Worm (Caenorhabditis elegans) whole organism, L1 larva: Measurements from ENCODE around the gene ZK1236.1.

Experiments used
- C16A3.4 ChIP-seq: fragments of 150-350 bp; optimal IDR thresholded peaks from 2 replicates; lab custom pipeline; 2014; ENCODE audit warnings: missing biosample characterization, missing genetic modification characterization
- C34B4.2 ChIP-seq: sonication (generic microtip); optimal IDR thresholded peaks from 2 replicates; lab custom pipeline; 2017; ENCODE audit warnings: mild to moderate bottlenecking, missing genetic modification characterization, missing compliant biosample characterization
- F16B12.6 ChIP-seq: fragments of 150-350 bp; optimal IDR thresholded peaks from 2 replicates; lab custom pipeline; 2014; ENCODE audit warnings: missing biosample characterization, missing genetic modification characterization
- Y116A8C.19 ChIP-seq: sonication (generic microtip); optimal IDR thresholded peaks from 2 replicates; lab custom pipeline; 2016; ENCODE audit warnings: missing compliant biosample characterization, missing genetic modification characterization, borderline replicate concordance
- aly-2 ChIP-seq: fragments of 150-350 bp; optimal IDR thresholded peaks from 2 replicates; lab custom pipeline; 2014; ENCODE audit warnings: missing biosample characterization, missing genetic modification characterization
- ama-1 ChIP-seq: fragments of 150-350 bp; optimal IDR thresholded peaks from 2 replicates; lab custom pipeline; 2014
- ceh-8 ChIP-seq: fragments of 200-800 bp; sonication (Bioruptor generic); optimal IDR thresholded peaks from 2 replicates; lab custom pipeline; 2018; ENCODE audit warnings: mild to moderate bottlenecking, missing genetic modification characterization, moderate library complexity, missing compliant biosample characterization
- ceh-88 ChIP-seq: fragments of 200-800 bp; sonication (Bioruptor generic); IDR thresholded peaks from 2 replicates; pipeline ENCODE4 v1.3.6; 2022; ENCODE audit warnings: missing genetic modification characterization, missing compliant biosample characterization
- ces-1 ChIP-seq: fragments of 150-350 bp; optimal IDR thresholded peaks from 2 replicates; lab custom pipeline; 2014; ENCODE audit warnings: missing biosample characterization, missing genetic modification reagents, missing genetic modification characterization
- dpl-1 ChIP-seq, 3 experiments: fragments of 150-350 bp in 2 of 3; sonication (generic microtip) in 1 of 3; optimal IDR thresholded peaks; 2 replicates each; lab custom pipeline; 2014 to 2017; ENCODE audit warnings: missing biosample characterization in 3 of 3, missing genetic modification characterization in 3 of 3, missing genetic modification reagents in 3 of 3
- efl-1 ChIP-seq, 4 experiments: fragments of 150-350 bp; optimal IDR thresholded peaks in 3 of 4; peaks in 1 of 4; 1 replicate in 1 of 4; 2 replicates in 3 of 4; lab custom pipeline; 2014; ENCODE audit warnings: missing biosample characterization in 2 of 4, missing genetic modification characterization in 2 of 4, missing genetic modification reagents in 2 of 4
- egl-13 ChIP-seq: sonication (generic microtip); optimal IDR thresholded peaks from 2 replicates; lab custom pipeline; 2016; ENCODE audit warnings: missing genotype, missing genetic modification reagents, missing genetic modification characterization, missing compliant biosample characterization
- elt-2 ChIP-seq: sonication (generic microtip); optimal IDR thresholded peaks from 2 replicates; lab custom pipeline; 2016; ENCODE audit warnings: missing genetic modification characterization, mild to moderate bottlenecking, inconsistent platforms, missing compliant biosample characterization, missing genetic modification reagents
- elt-3 ChIP-seq, 6 experiments: fragments of 150-350 bp in 1 of 6; sonication (generic microtip); optimal IDR thresholded peaks; 2 replicates each; lab custom pipeline; 2017 to 2018; ENCODE audit warnings: missing biosample characterization in 6 of 6, missing genetic modification characterization in 6 of 6, inconsistent platforms in 1 of 6
- ets-5 ChIP-seq: fragments of 200-800 bp; sonication (Bioruptor generic); IDR thresholded peaks from 2 replicates; pipeline ENCODE4 v1.3.6; 2022; ENCODE audit warnings: missing genetic modification characterization, missing compliant biosample characterization
- fkh-10 ChIP-seq: sonication (generic microtip); optimal IDR thresholded peaks from 2 replicates; lab custom pipeline; 2017; ENCODE audit warnings: missing biosample characterization, missing genetic modification reagents, missing genetic modification characterization
- fkh-4 ChIP-seq: sonication (generic microtip); optimal IDR thresholded peaks from 2 replicates; lab custom pipeline; 2016; ENCODE audit warnings: missing compliant biosample characterization, missing genetic modification characterization, borderline replicate concordance
- fkh-8 ChIP-seq: sonication (generic microtip); optimal IDR thresholded peaks from 2 replicates; lab custom pipeline; 2016; ENCODE audit warnings: mild to moderate bottlenecking, missing genetic modification characterization, missing compliant biosample characterization
- fos-1 ChIP-seq: fragments of 150-350 bp; optimal IDR thresholded peaks from 2 replicates; lab custom pipeline; 2014; ENCODE audit warnings: missing biosample characterization, missing genetic modification characterization
- grh-1 ChIP-seq: fragments of 200-800 bp; sonication (Bioruptor generic); IDR thresholded peaks from 2 replicates; pipeline ENCODE4 v1.3.6; 2022; ENCODE audit warnings: missing genetic modification reagents, missing genetic modification characterization, missing compliant biosample characterization
- hlh-4 ChIP-seq: sonication (generic microtip); optimal IDR thresholded peaks from 2 replicates; lab custom pipeline; 2016; ENCODE audit warnings: mild to moderate bottlenecking, missing genetic modification characterization, missing compliant biosample characterization
- hpl-2 ChIP-seq: fragments of 150-350 bp; optimal IDR thresholded peaks from 2 replicates; lab custom pipeline; 2014; ENCODE audit warnings: missing biosample characterization, missing genetic modification reagents, missing genetic modification characterization
- irx-1 ChIP-seq: sonication (generic microtip); optimal IDR thresholded peaks from 2 replicates; lab custom pipeline; 2016; ENCODE audit warnings: missing genetic modification characterization, missing compliant biosample characterization
- jun-1 ChIP-seq: fragments of 150-350 bp; optimal IDR thresholded peaks from 2 replicates; lab custom pipeline; 2014; ENCODE audit warnings: missing biosample characterization, missing genetic modification reagents, missing genetic modification characterization
- lin-15B ChIP-seq: fragments of 150-350 bp; sonication (generic microtip); optimal IDR thresholded peaks from 3 replicates; lab custom pipeline; 2014; ENCODE audit warnings: missing biosample characterization, missing genetic modification characterization
- lin-35 ChIP-seq, 2 experiments: fragments of 150-350 bp; optimal IDR thresholded peaks; 2 replicates each; lab custom pipeline; 2014; ENCODE audit warnings: missing biosample characterization in 2 of 2, missing genetic modification characterization in 2 of 2, missing genetic modification reagents in 2 of 2
- lin-39 ChIP-seq: fragments of 150-350 bp; optimal IDR thresholded peaks from 2 replicates; lab custom pipeline; 2014; ENCODE audit warnings: missing biosample characterization, missing genetic modification reagents, missing genetic modification characterization
- lir-3 ChIP-seq: sonication (generic microtip); optimal IDR thresholded peaks from 2 replicates; lab custom pipeline; 2016; ENCODE audit warnings: mild to moderate bottlenecking, missing genetic modification characterization, moderate library complexity, missing compliant biosample characterization; ENCODE audit not compliant: poor library complexity
- lsy-2 ChIP-seq, 2 experiments: fragments of 150-350 bp; optimal IDR thresholded peaks; 2 replicates each; lab custom pipeline; 2014; ENCODE audit warnings: missing biosample characterization in 2 of 2, missing genetic modification characterization in 2 of 2
- mab-9 ChIP-seq: fragments of 200-800 bp; sonication (Bioruptor generic); IDR thresholded peaks from 2 replicates; pipeline ENCODE4 v1.3.6; 2022; ENCODE audit warnings: missing genetic modification reagents, missing genetic modification characterization, missing compliant biosample characterization
- mdl-1 ChIP-seq, 2 experiments: fragments of 150-350 bp; optimal IDR thresholded peaks; 2 replicates each; lab custom pipeline; 2014 to 2017; ENCODE audit warnings: missing biosample characterization in 2 of 2, missing genetic modification characterization in 2 of 2, inconsistent platforms in 1 of 2
- mep-1 ChIP-seq: fragments of 150-350 bp; optimal IDR thresholded peaks from 2 replicates; lab custom pipeline; 2014; ENCODE audit warnings: missing biosample characterization, missing genetic modification characterization
- nhr-11 ChIP-seq: fragments of 150-350 bp; optimal IDR thresholded peaks from 2 replicates; lab custom pipeline; 2014; ENCODE audit warnings: missing biosample characterization, missing genetic modification characterization
- nhr-237 ChIP-seq: fragments of 150-350 bp; optimal IDR thresholded peaks from 2 replicates; lab custom pipeline; 2014; ENCODE audit warnings: missing biosample characterization, missing genetic modification characterization
- nhr-47 ChIP-seq: sonication (generic microtip); optimal IDR thresholded peaks from 2 replicates; lab custom pipeline; 2016; ENCODE audit warnings: mild to moderate bottlenecking, missing genetic modification characterization, moderate library complexity, missing compliant biosample characterization
- nhr-71 ChIP-seq: sonication (generic microtip); optimal IDR thresholded peaks from 2 replicates; lab custom pipeline; 2016; ENCODE audit warnings: mild to moderate bottlenecking, missing genetic modification characterization, moderate library complexity, missing compliant biosample characterization
- nhr-90 ChIP-seq: sonication (generic microtip); optimal IDR thresholded peaks from 2 replicates; lab custom pipeline; 2016; ENCODE audit warnings: mild to moderate bottlenecking, missing genetic modification characterization, missing compliant biosample characterization; ENCODE audit not compliant: poor library complexity
- pqm-1 ChIP-seq: sonication (generic microtip); optimal IDR thresholded peaks from 3 replicates; lab custom pipeline; 2017; ENCODE audit warnings: missing biosample characterization, missing genetic modification characterization
- sptf-1 ChIP-seq: fragments of 150-350 bp; optimal IDR thresholded peaks from 2 replicates; lab custom pipeline; 2014; ENCODE audit warnings: missing biosample characterization, missing genetic modification characterization
- xbp-1 ChIP-seq: sonication (generic microtip); optimal IDR thresholded peaks from 2 replicates; lab custom pipeline; 2016; ENCODE audit warnings: missing genetic modification characterization, missing compliant biosample characterization
- zag-1 ChIP-seq: fragments of 150-350 bp; optimal IDR thresholded peaks from 2 replicates; lab custom pipeline; 2014; ENCODE audit warnings: missing biosample characterization, missing genetic modification characterization
- zip-4 ChIP-seq: fragments of 200-800 bp; sonication (Bioruptor generic); optimal IDR thresholded peaks from 2 replicates; lab custom pipeline; 2018; ENCODE audit warnings: mild to moderate bottlenecking, missing genetic modification characterization, moderate library complexity, missing compliant biosample characterization

ZK1236.1 gene

DNA sequence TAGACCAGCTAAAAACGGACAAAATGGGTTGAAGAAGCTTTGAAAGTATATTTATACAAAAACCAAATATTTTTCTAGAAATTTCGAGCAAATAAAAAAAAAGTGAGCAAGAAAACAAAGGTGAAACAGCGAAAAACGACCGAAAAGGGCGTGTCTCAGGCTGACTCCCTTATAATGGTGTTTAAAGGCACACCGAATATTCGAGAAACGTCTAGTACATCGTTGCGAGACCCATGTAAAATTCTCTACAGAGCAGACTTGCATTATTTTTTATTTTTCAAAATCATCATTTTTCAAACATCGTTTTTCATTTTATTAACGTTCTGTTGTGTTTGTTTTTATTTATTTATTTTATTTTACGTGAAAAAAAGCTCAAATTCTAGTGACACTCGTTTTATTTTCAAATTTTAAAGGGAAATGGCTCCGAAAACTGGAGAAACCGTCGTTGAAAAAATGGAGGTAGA, 17.9 kb downstream of the ZK1236.1 start, which contains the start of gene rpn-3 (continued):
- peak; percentile 53 for TF ChIP-seq pqm-1 (tag; lab: Kevin White, UChicago)
- peak in 5 of 6 experiments; percentile 27 to 95 (median 90) for TF ChIP-seq elt-3 (tag; optimal IDR thresholded peaks at IDR 0.05; lab: Kevin White, UChicago)
- TF ChIP-seq ceh-8 (GFP tag; lab: Kevin White, UChicago): peak; percentile 85
- no peak for TF ChIP-seq sptf-1 (tag; lab: Kevin White, UChicago)
- peak; percentile 93 for TF ChIP-seq jun-1 (tag; lab: Kevin White, UChicago)
- peak; percentile 99 for TF ChIP-seq mep-1
- peak; percentile 96 for TF ChIP-seq mab-9 (GFP tag; lab: Robert Waterston, UW)
- TF ChIP-seq ceh-88: peak; percentile 90
- TF ChIP-seq dpl-1 (GFP tag; optimal IDR thresholded peaks at IDR 0.05; lab: Kevin White, UChicago): peak; percentile 87 to 89 (median 89)
- peak; percentile 77 for TF ChIP-seq ama-1
- peak; percentile 67 for TF ChIP-seq hpl-2 (GFP tag; lab: Kevin White, UChicago)
- TF ChIP-seq egl-13 (tag; lab: Kevin White, UChicago): peak; percentile 95
- TF ChIP-seq lin-15B (tag; lab: Kevin White, UChicago): peak; percentile 96
- no peak for TF ChIP-seq Y116A8C.19 (tag; lab: Kevin White, UChicago)
- peak; percentile 99 for TF ChIP-seq C16A3.4 (tag; lab: Kevin White, UChicago)
- TF ChIP-seq hlh-4 (tag; lab: Kevin White, UChicago): no peak
- peak; percentile 63 for TF ChIP-seq zag-1 (tag; lab: Kevin White, UChicago)
- peak; percentile 93 to 95 for TF ChIP-seq efl-1 (optimal IDR thresholded peaks at IDR 0.05; lab: Kevin White, UChicago)
- peak; percentile 87 to 98 for TF ChIP-seq efl-1 (GFP tag; optimal IDR thresholded peaks at IDR 0.05 in 1 of 2; lab: Kevin White, UChicago)
- TF ChIP-seq C34B4.2 (tag; lab: Kevin White, UChicago): no peak
- TF ChIP-seq ces-1 (GFP tag; lab: Kevin White, UChicago): no peak
- peak; percentile 89 for TF ChIP-seq zip-4
- TF ChIP-seq xbp-1 (tag; lab: Kevin White, UChicago): peak; percentile 96
- peak; percentile 95 for TF ChIP-seq lin-39 (tag; lab: Kevin White, UChicago)
- peak; percentile 75 for TF ChIP-seq elt-2 (tag; lab: Kevin White, UChicago)
- peak; percentile 91 for TF ChIP-seq grh-1 (GFP tag; lab: Robert Waterston, UW)
- TF ChIP-seq lir-3 (tag; lab: Kevin White, UChicago): peak; percentile 82
- TF ChIP-seq mdl-1 (tag; optimal IDR thresholded peaks at IDR 0.05; lab: Kevin White, UChicago): peak in 1 of 2 experiments; percentile 85
- peak; percentile 98 for TF ChIP-seq nhr-71 (tag; lab: Kevin White, UChicago)
- peak; percentile 89 for TF ChIP-seq fkh-10 (GFP tag; lab: Kevin White, UChicago)
- peak; percentile 93 for TF ChIP-seq nhr-11
- TF ChIP-seq fkh-4 (tag; lab: Kevin White, UChicago): peak; percentile 64
- TF ChIP-seq, all 84 proteins: peak for 69

- no peak for TF ChIP-seq nhr-237 (tag; lab: Kevin White, UChicago)
- peak; percentile 45 for TF ChIP-seq F16B12.6 (tag; lab: Kevin White, UChicago)
- TF ChIP-seq mep-1: peak; percentile 10
- no peak for TF ChIP-seq fos-1
- peak in 1 of 3 experiments; percentile 10 for TF ChIP-seq dpl-1 (GFP tag; optimal IDR thresholded peaks at IDR 0.05; lab: Kevin White, UChicago)
- TF ChIP-seq lsy-2 (tag; optimal IDR thresholded peaks at IDR 0.05; lab: Kevin White, UChicago): peak; percentile 34 to 51
- TF ChIP-seq lin-35 (GFP tag; optimal IDR thresholded peaks at IDR 0.05; lab: Kevin White, UChicago): peak in 1 of 2 experiments; percentile 17
- no peak for TF ChIP-seq irx-1 (tag; lab: Kevin White, UChicago)
- TF ChIP-seq nhr-47 (tag; lab: Kevin White, UChicago): peak; percentile 33
- no peak for TF ChIP-seq elt-3 (tag; optimal IDR thresholded peaks at IDR 0.05; lab: Kevin White, UChicago)
- peak; percentile 73 for TF ChIP-seq aly-2 (tag; lab: Kevin White, UChicago)
- TF ChIP-seq ama-1: peak; percentile 82
- no peak for TF ChIP-seq elt-2 (tag; lab: Kevin White, UChicago)
- TF ChIP-seq nhr-71 (tag; lab: Kevin White, UChicago): peak; percentile 29
- TF ChIP-seq efl-1 (optimal IDR thresholded peaks at IDR 0.05; lab: Kevin White, UChicago): no peak
- peak; percentile 8 to 78 for TF ChIP-seq efl-1 (GFP tag; optimal IDR thresholded peaks at IDR 0.05 in 1 of 2; lab: Kevin White, UChicago)
- TF ChIP-seq fkh-8 (tag; lab: Kevin White, UChicago): no peak
- no peak for TF ChIP-seq ets-5 (GFP tag; lab: Robert Waterston, UW)
- peak; percentile 25 for TF ChIP-seq nhr-90 (tag; lab: Kevin White, UChicago)
These were observed 20.2 kb downstream of the ZK1236.1 start, which contains the start of gene mrpl-32 for ce11 chrIII:8449160-8449807. Gene mrpl-32 (plus strand): TSS chrIII:8449757.
